Fruit fly (Drosophila melanogaster) whole organism, prepupa: Measurements from ENCODE around the gene CG31465.

Experiments used
- Blimp-1 ChIP-seq: fragments of 200-800 bp; sonication (Bioruptor generic); optimal IDR thresholded peaks from 3 replicates; lab custom pipeline; 2017; ENCODE audit warnings: missing biosample characterization, missing genetic modification characterization, mild to moderate bottlenecking, moderate library complexity, missing genetic modification reagents
- CG10631 ChIP-seq: fragments of 200-800 bp; sonication (Bioruptor generic); optimal IDR thresholded peaks from 2 replicates; lab custom pipeline; 2016; ENCODE audit warnings: missing biosample characterization, missing genetic modification characterization
- CG11762 ChIP-seq: fragments of 200-800 bp; sonication (Bioruptor generic); optimal IDR thresholded peaks from 3 replicates; lab custom pipeline; 2016; ENCODE audit warnings: missing biosample characterization, missing genetic modification characterization; ENCODE audit not compliant: insufficient read depth
- CG11902 ChIP-seq: fragments of 200-800 bp; sonication (Bioruptor generic); optimal IDR thresholded peaks from 3 replicates; lab custom pipeline; 2016; ENCODE audit warnings: missing biosample characterization, missing genetic modification characterization
- CG1621 ChIP-seq: fragments of 200-800 bp; sonication (Bioruptor generic); optimal IDR thresholded peaks from 3 replicates; lab custom pipeline; 2018; ENCODE audit warnings: missing biosample characterization, mild to moderate bottlenecking, missing genetic modification characterization
- CG31627 ChIP-seq: fragments of 200-800 bp; sonication (Bioruptor generic); optimal IDR thresholded peaks from 3 replicates; lab custom pipeline; 2016; ENCODE audit warnings: missing biosample characterization, missing genetic modification characterization
- CG34406 ChIP-seq: fragments of 200-800 bp; sonication (Bioruptor generic); optimal IDR thresholded peaks from 3 replicates; lab custom pipeline; 2016; ENCODE audit warnings: missing biosample characterization, missing genetic modification characterization
- CG3919 ChIP-seq: fragments of 200-800 bp; sonication (Bioruptor generic); optimal IDR thresholded peaks from 3 replicates; lab custom pipeline; 2016; ENCODE audit warnings: missing biosample characterization, missing genetic modification characterization
- CG6276 ChIP-seq: fragments of 200-800 bp; sonication (Bioruptor generic); optimal IDR thresholded peaks from 2 replicates; lab custom pipeline; 2017; ENCODE audit warnings: missing biosample characterization, mild to moderate bottlenecking, missing genetic modification characterization
- CG6792 ChIP-seq: fragments of 200-800 bp; sonication (Bioruptor generic); optimal IDR thresholded peaks from 3 replicates; lab custom pipeline; 2016; ENCODE audit warnings: missing biosample characterization, missing genetic modification characterization
- CG6808 ChIP-seq: fragments of 200-800 bp; sonication (Bioruptor generic); optimal IDR thresholded peaks from 3 replicates; lab custom pipeline; 2017; ENCODE audit warnings: missing biosample characterization, missing genetic modification characterization, mild to moderate bottlenecking, moderate library complexity, missing genetic modification reagents
- CG6854 ChIP-seq: fragments of 200-800 bp; sonication (Bioruptor generic); optimal IDR thresholded peaks from 2 replicates; lab custom pipeline; 2017; ENCODE audit warnings: missing biosample characterization, mild to moderate bottlenecking, missing genetic modification characterization
- CG7368 ChIP-seq: fragments of 200-800 bp; sonication (Bioruptor generic); optimal IDR thresholded peaks from 3 replicates; lab custom pipeline; 2016; ENCODE audit warnings: missing biosample characterization, missing genetic modification characterization
- CG8119 ChIP-seq: fragments of 200-800 bp; sonication (Bioruptor generic); IDR thresholded peaks from 3 replicates; pipeline ENCODE4 v1.3.6; 2022; ENCODE audit warnings: missing biosample characterization, missing genetic modification characterization
- CG8319 ChIP-seq: fragments of 200-800 bp; sonication (Bioruptor generic); optimal IDR thresholded peaks from 3 replicates; lab custom pipeline; 2016; ENCODE audit warnings: missing biosample characterization, missing genetic modification characterization
- Eip75B ChIP-seq: fragments of 200-800 bp; sonication (Bioruptor generic); optimal IDR thresholded peaks from 3 replicates; lab custom pipeline; 2016; ENCODE audit warnings: missing biosample characterization, missing genetic modification characterization
- Eip78C ChIP-seq: fragments of 200-800 bp; sonication (Bioruptor generic); peaks from one replicate; lab custom pipeline; 2016; ENCODE audit warnings: missing biosample characterization, missing genetic modification characterization
- Eip93F ChIP-seq: fragments of 200-800 bp; sonication (Bioruptor generic); optimal IDR thresholded peaks from 2 replicates; lab custom pipeline; 2016; ENCODE audit warnings: missing biosample characterization, mild to moderate bottlenecking, missing genetic modification characterization
- Ets21C ChIP-seq: fragments of 200-800 bp; sonication (Bioruptor generic); optimal IDR thresholded peaks from 3 replicates; lab custom pipeline; 2016; ENCODE audit warnings: missing biosample characterization, missing genetic modification characterization
- Gug ChIP-seq: fragments of 200-800 bp; sonication (Bioruptor generic); IDR thresholded peaks from 2 replicates; pipeline ENCODE4 v1.3.6; 2022; ENCODE audit warnings: missing biosample characterization, missing genetic modification characterization
- Hr38 ChIP-seq: sonication (Bioruptor generic); optimal IDR thresholded peaks from 2 replicates; lab custom pipeline; 2016; ENCODE audit warnings: missing biosample characterization, missing genetic modification characterization
- Hr39 ChIP-seq: fragments of 200-800 bp; sonication (Bioruptor generic); optimal IDR thresholded peaks from 2 replicates; lab custom pipeline; 2016; ENCODE audit warnings: missing biosample characterization, missing genetic modification characterization
- Lpt ChIP-seq: fragments of 200-800 bp; sonication (Bioruptor generic); optimal IDR thresholded peaks from 3 replicates; lab custom pipeline; 2016; ENCODE audit warnings: missing biosample characterization, missing genetic modification characterization
- Met ChIP-seq: fragments of 200-800 bp; sonication (Bioruptor generic); optimal IDR thresholded peaks from 3 replicates; lab custom pipeline; 2016; ENCODE audit warnings: missing biosample characterization, missing genetic modification characterization
- Smox ChIP-seq: fragments of 200-800 bp; sonication (Bioruptor generic); optimal IDR thresholded peaks from 3 replicates; lab custom pipeline; 2016; ENCODE audit warnings: missing biosample characterization, missing genetic modification characterization
- Sox14 ChIP-seq: fragments of 200-800 bp; sonication (Bioruptor generic); optimal IDR thresholded peaks from 3 replicates; lab custom pipeline; 2016; ENCODE audit warnings: missing biosample characterization, missing genetic modification characterization
- acj6 ChIP-seq: fragments of 200-800 bp; sonication (Bioruptor generic); optimal IDR thresholded peaks from 3 replicates; lab custom pipeline; 2016; ENCODE audit warnings: missing biosample characterization, missing genetic modification characterization
- dac ChIP-seq: fragments of 200-800 bp; sonication (Bioruptor generic); optimal IDR thresholded peaks from 2 replicates; lab custom pipeline; 2017; ENCODE audit warnings: missing biosample characterization, mild to moderate bottlenecking, missing genetic modification characterization
- dsx ChIP-seq: fragments of 200-800 bp; optimal IDR thresholded peaks from 3 replicates; lab custom pipeline; 2019; ENCODE audit warnings: missing biosample characterization, mild to moderate bottlenecking, missing genetic modification characterization, moderate library complexity; ENCODE audit not compliant: poor library complexity, severe bottlenecking
- eg ChIP-seq: fragments of 200-800 bp; sonication (Bioruptor generic); IDR thresholded peaks from 3 replicates; pipeline ENCODE4 v1.3.6; 2022; ENCODE audit warnings: missing biosample characterization, missing genetic modification characterization
- esn ChIP-seq: fragments of 200-800 bp; sonication (Bioruptor generic); optimal IDR thresholded peaks from 2 replicates; lab custom pipeline; 2016; ENCODE audit warnings: missing biosample characterization, mild to moderate bottlenecking, missing genetic modification characterization, moderate library complexity
- fd59A ChIP-seq: fragments of 200-800 bp; sonication (Bioruptor generic); optimal IDR thresholded peaks from 2 replicates; lab custom pipeline; 2017; ENCODE audit warnings: missing biosample characterization, mild to moderate bottlenecking, missing genetic modification characterization, missing genetic modification reagents
- fd85E ChIP-seq: fragments of 200-800 bp; sonication (Bioruptor generic); optimal IDR thresholded peaks from 3 replicates; lab custom pipeline; 2016; ENCODE audit warnings: missing biosample characterization, missing genetic modification characterization
- fkh ChIP-seq: fragments of 200-800 bp; sonication (Bioruptor generic); optimal IDR thresholded peaks from 3 replicates; lab custom pipeline; 2017; ENCODE audit warnings: missing biosample characterization, mild to moderate bottlenecking, missing genetic modification characterization, moderate library complexity
- lz ChIP-seq: fragments of 200-800 bp; sonication (Bioruptor generic); optimal IDR thresholded peaks from 3 replicates; lab custom pipeline; 2016; ENCODE audit warnings: missing biosample characterization, missing genetic modification characterization
- pdm3 ChIP-seq: fragments of 200-800 bp; sonication (Bioruptor generic); optimal IDR thresholded peaks from 3 replicates; lab custom pipeline; 2016; ENCODE audit warnings: missing biosample characterization, missing genetic modification characterization
- spab ChIP-seq: fragments of 200-800 bp; sonication (Bioruptor generic); optimal IDR thresholded peaks from 2 replicates; lab custom pipeline; 2017; ENCODE audit warnings: missing biosample characterization, mild to moderate bottlenecking, missing genetic modification characterization, missing genetic modification reagents
- ss ChIP-seq, 2 experiments: fragments of 200-800 bp; sonication (Bioruptor generic); optimal IDR thresholded peaks; 2 replicates in 1 of 2; 3 replicates in 1 of 2; lab custom pipeline; 2017 to 2018; ENCODE audit warnings: mild to moderate bottlenecking in 2 of 2, missing biosample characterization in 2 of 2, missing genetic modification characterization in 2 of 2, moderate library complexity in 1 of 2
- svp ChIP-seq: fragments of 200-800 bp; sonication (Bioruptor generic); peaks from one replicate; lab custom pipeline; 2016; ENCODE audit warnings: missing biosample characterization, missing genetic modification characterization

CG31465 gene

DNA sequence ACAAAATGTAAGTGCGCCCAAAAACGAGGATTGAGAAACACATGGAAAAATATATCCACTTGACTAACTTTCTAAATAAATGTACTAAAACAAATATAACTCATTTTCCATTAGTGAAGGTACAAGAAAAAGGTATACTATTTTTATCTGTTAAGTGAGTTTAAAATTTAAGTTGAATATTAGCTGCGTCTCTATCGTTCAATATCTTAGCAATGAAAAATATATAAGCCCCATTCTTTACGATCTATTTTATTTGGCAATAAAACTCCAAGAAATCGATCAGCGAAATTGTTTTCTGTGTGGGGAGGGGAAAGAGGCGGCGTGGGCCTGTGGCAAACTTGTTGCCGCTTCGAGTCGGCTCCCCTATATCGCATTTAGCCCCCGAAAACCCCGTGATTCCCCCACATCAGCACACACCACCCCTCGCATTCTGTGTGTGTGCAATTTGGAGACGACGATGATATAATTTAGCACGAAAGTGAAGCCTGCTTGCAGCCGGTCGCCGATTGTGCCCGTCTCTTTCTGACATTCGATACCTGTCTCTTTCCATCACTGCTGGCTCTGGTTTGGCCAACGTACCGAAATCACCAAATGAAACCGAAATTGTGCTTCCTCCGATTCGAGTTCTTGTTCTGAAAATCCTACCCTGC, 42.2 kb downstream of the CG31465 start (continued):
- peak; percentile 66 for TF ChIP-seq svp (GFP tag; lab: Kevin White, UChicago)
- no peak for TF ChIP-seq eg
- peak; percentile 40 for TF ChIP-seq CG8319
- TF ChIP-seq Gug (GFP tag; lab: Robert Waterston, UW) = 0 out of 2 replicates have a peak, but pooled peaks have one; percentile 23
- peak; percentile 63 for TF ChIP-seq CG6276
- TF ChIP-seq CG34406 (GFP tag; lab: Kevin White, UChicago) = peak; percentile 59
- TF ChIP-seq CG3919 (GFP tag; lab: Kevin White, UChicago) = peak; percentile 72
- peak; percentile 86 for TF ChIP-seq CG10631
- TF ChIP-seq ss (GFP tag; optimal IDR thresholded peaks at IDR 0.05; lab: Kevin White, UChicago) = peak; percentile 82 to 91
- peak; percentile 87 for TF ChIP-seq fd59A (GFP tag; lab: Kevin White, UChicago)
- peak; percentile 77 for TF ChIP-seq pdm3 (GFP tag; lab: Kevin White, UChicago)
- TF ChIP-seq CG11902 (GFP tag; lab: Kevin White, UChicago) = peak; percentile 60
- peak; percentile 40 for TF ChIP-seq Hr39 (GFP tag; lab: Kevin White, UChicago)
- TF ChIP-seq Eip78C (GFP tag; lab: Kevin White, UChicago) = peak; percentile 94
- peak; percentile 90 for TF ChIP-seq Blimp-1 (GFP tag; lab: Kevin White, UChicago)
- TF ChIP-seq Eip93F (GFP tag; lab: Kevin White, UChicago) = no peak
- TF ChIP-seq CG6854 = no peak
- TF ChIP-seq Lpt = peak; percentile 34
- peak; percentile 25 for TF ChIP-seq Met (GFP tag; lab: Kevin White, UChicago)
- no peak for TF ChIP-seq Hr38
- TF ChIP-seq esn (GFP tag; lab: Kevin White, UChicago) = peak; percentile 26
- TF ChIP-seq acj6 = peak; percentile 77
- peak; percentile 15 for TF ChIP-seq fd85E (GFP tag; lab: Kevin White, UChicago)
- peak; percentile 91 for TF ChIP-seq spab
- peak; percentile 63 for TF ChIP-seq CG11762 (GFP tag; lab: Kevin White, UChicago)
- TF ChIP-seq CG8119 (GFP tag; lab: Robert Waterston, UW) = peak; percentile 51; the same call in 2 of the 3 replicates
- no peak for TF ChIP-seq dac (GFP tag; lab: Kevin White, UChicago)
- TF ChIP-seq lz (GFP tag; lab: Kevin White, UChicago) = peak; percentile 26
- TF ChIP-seq Ets21C (GFP tag; lab: Kevin White, UChicago) = peak; percentile 8
- peak; percentile 72 for TF ChIP-seq CG7368 (GFP tag; lab: Kevin White, UChicago)
- TF ChIP-seq CG31627 (GFP tag; lab: Kevin White, UChicago) = peak; percentile 18
- TF ChIP-seq CG6792 (GFP tag; lab: Kevin White, UChicago) = peak; percentile 61
- peak; percentile 90 for TF ChIP-seq CG6808 (GFP tag; lab: Kevin White, UChicago)
- TF ChIP-seq Sox14 (GFP tag; lab: Kevin White, UChicago) = peak; percentile 66
- peak; percentile 93 for TF ChIP-seq dsx (GFP tag; lab: Kevin White, UChicago)
- TF ChIP-seq, all 60 proteins: peak for 52

DNA sequence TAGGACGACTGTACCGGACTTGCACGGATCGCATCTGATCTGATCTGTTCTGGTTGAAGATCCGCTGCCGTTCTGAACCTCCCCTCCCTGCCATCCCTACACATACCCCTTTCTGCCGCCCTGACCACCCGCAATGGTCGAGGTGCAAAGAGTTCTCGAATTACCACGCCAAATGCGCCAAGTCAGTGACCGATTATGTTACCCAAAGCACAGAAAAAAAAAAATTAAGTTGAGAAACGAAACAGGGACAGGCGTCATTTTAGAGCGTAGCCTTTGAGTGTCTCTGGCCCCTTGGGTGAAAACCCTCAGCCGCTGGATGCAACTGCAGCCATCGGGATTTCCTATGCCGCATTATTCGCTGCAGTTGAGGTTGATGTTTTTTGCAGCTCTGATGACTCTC, 43.1 kb downstream of the CG31465 start:
- TF ChIP-seq Eip78C (GFP tag; lab: Kevin White, UChicago) (peak; percentile 28), Blimp-1 (GFP tag; lab: Kevin White, UChicago) (no peak)

DNA sequence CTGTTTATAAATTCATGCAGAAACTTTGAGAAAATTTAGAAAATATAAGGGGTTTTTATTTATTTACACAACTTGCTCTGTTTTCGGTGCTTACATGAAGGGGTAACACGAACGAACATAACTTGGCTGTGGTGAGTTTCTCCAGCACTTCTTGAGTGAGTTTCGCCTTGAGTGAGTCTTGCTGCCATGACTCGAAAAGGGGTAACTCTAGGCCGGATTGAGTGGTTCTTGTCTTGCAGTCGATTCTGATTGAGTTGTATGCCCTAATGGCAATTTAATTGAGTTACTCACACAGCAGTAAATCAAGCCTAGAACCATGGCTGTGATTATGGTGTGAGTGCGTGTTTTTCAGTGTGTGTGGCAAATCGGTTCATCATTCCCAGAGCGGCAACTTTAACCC, 47.6 kb downstream of the CG31465 start:
- TF ChIP-seq CG1621 (tag; lab: Kevin White, UChicago) (no peak), Smox (GFP tag; lab: Kevin White, UChicago) (no peak), dsx (GFP tag; lab: Kevin White, UChicago) (no peak), fkh (GFP tag; lab: Kevin White, UChicago) (no peak), Eip75B (no peak), lz (GFP tag; lab: Kevin White, UChicago) (no peak)
